Worm (Caenorhabditis elegans) whole organism, early embryonic: ENCODE results near the gene E02A10.3.

ENCODE experiments used
- B0310.2 ChIP-seq: sonication (generic microtip); optimal IDR thresholded peaks from 2 replicates; lab custom pipeline; 2016; ENCODE audit warnings: mild to moderate bottlenecking, missing genetic modification characterization, missing compliant biosample characterization
- F13C5.2 ChIP-seq: sonication (generic microtip); optimal IDR thresholded peaks from 2 replicates; lab custom pipeline; 2017; ENCODE audit warnings: mild to moderate bottlenecking, missing genetic modification characterization, inconsistent platforms, missing compliant biosample characterization
- aly-1 ChIP-seq: sonication (generic microtip); optimal IDR thresholded peaks from 2 replicates; lab custom pipeline; 2016; ENCODE audit warnings: missing genetic modification characterization, missing compliant biosample characterization
- ama-1 ChIP-seq: fragments of 150-350 bp; optimal IDR thresholded peaks from 2 replicates; lab custom pipeline; 2014
- ceh-13 ChIP-seq: fragments of 200-800 bp; sonication (Bioruptor generic); optimal IDR thresholded peaks from 2 replicates; lab custom pipeline; 2018; ENCODE audit warnings: mild to moderate bottlenecking, missing genetic modification characterization, missing compliant biosample characterization
- ceh-36 ChIP-seq: sonication (generic microtip); optimal IDR thresholded peaks from 2 replicates; lab custom pipeline; 2016; ENCODE audit warnings: missing genetic modification characterization, inconsistent platforms, missing compliant biosample characterization
- ets-7 ChIP-seq: sonication (generic microtip); optimal IDR thresholded peaks from 2 replicates; lab custom pipeline; 2016; ENCODE audit warnings: missing genotype, missing genetic modification characterization, missing compliant biosample characterization
- flt-1 ChIP-seq: fragments of 200-800 bp; sonication (Bioruptor generic); IDR thresholded peaks from 2 replicates; pipeline ENCODE4 v1.3.6; 2022; ENCODE audit warnings: missing genetic modification characterization, missing compliant biosample characterization
- hmbx-1 ChIP-seq: sonication (generic microtip); optimal IDR thresholded peaks from 2 replicates; lab custom pipeline; 2016; ENCODE audit warnings: mild to moderate bottlenecking, missing genetic modification characterization, missing compliant biosample characterization
- hmg-4 ChIP-seq: fragments of 200-800 bp; sonication (Bioruptor generic); optimal IDR thresholded peaks from 2 replicates; lab custom pipeline; 2018; ENCODE audit warnings: mild to moderate bottlenecking, missing genetic modification characterization, missing compliant biosample characterization
- hnd-1 ChIP-seq: sonication (generic microtip); optimal IDR thresholded peaks from 2 replicates; lab custom pipeline; 2016; ENCODE audit warnings: missing genetic modification characterization, missing compliant biosample characterization
- pes-1 ChIP-seq: fragments of 200-800 bp; sonication (Bioruptor generic); IDR thresholded peaks from 2 replicates; pipeline ENCODE4 v1.3.6; 2022; ENCODE audit warnings: missing genetic modification reagents, missing genetic modification characterization, missing compliant biosample characterization
- scrt-1 ChIP-seq: fragments of 200-800 bp; sonication (Bioruptor generic); IDR thresholded peaks from 2 replicates; pipeline ENCODE4 v1.3.6; 2022; ENCODE audit warnings: missing genetic modification characterization, missing compliant biosample characterization
- sea-1 ChIP-seq: fragments of 200-800 bp; sonication (Bioruptor generic); conservative IDR thresholded peaks from 2 replicates; pipeline ENCODE4 v1.3.6; 2022; ENCODE audit warnings: missing genetic modification characterization, missing compliant biosample characterization
- tbx-11 ChIP-seq: fragments of 200-800 bp; sonication (Bioruptor generic); IDR thresholded peaks from 2 replicates; pipeline ENCODE4 v1.3.6; 2022; ENCODE audit warnings: missing genetic modification characterization, missing compliant biosample characterization
- tbx-37 ChIP-seq: fragments of 200-800 bp; sonication (Bioruptor generic); conservative IDR thresholded peaks from 2 replicates; pipeline ENCODE4 v1.3.6; 2022; ENCODE audit warnings: missing genetic modification reagents, missing genetic modification characterization, missing compliant biosample characterization
- tra-4 ChIP-seq: sonication (generic microtip); optimal IDR thresholded peaks from 2 replicates; lab custom pipeline; 2017; ENCODE audit warnings: missing genetic modification characterization, missing compliant biosample characterization

Gene E02A10.3

ce11 chrV:12579299-12579698 is at the start of gene E02A10.3:
Gene E02A10.3 (plus strand): TSS chrV:12579599.
- TF ChIP-seq hmbx-1: no peak

- no peak for TF ChIP-seq F13C5.2 (tag; lab: Kevin White, UChicago)
These were observed 49.3 kb upstream of the E02A10.3 start for ce11 chrV:12530129-12530528.

ce11 chrV:12531084-12531483 is 48.3 kb upstream of the E02A10.3 start:
- TF ChIP-seq aly-1: no peak
- TF ChIP-seq sea-1: no peak
- TF ChIP-seq hnd-1: no peak
- TF ChIP-seq tbx-11: no peak
- TF ChIP-seq tra-4 (tag; lab: Kevin White, UChicago): no peak
- TF ChIP-seq pes-1: no peak
- TF ChIP-seq ama-1 (lab: Kevin White, UChicago): no peak
- no peak for TF ChIP-seq scrt-1 (GFP tag; lab: Robert Waterston, UW)
- TF ChIP-seq ceh-36: no peak
- TF ChIP-seq hmg-4: no peak
- TF ChIP-seq tbx-37 (GFP tag; lab: Robert Waterston, UW): no peak

ce11 chrV:12532369-12532768 is 47.0 kb upstream of the E02A10.3 start:
- TF ChIP-seq pes-1 (no peak), sea-1 (no peak), ceh-36 (no peak), B0310.2 (tag; lab: Kevin White, UChicago) (no peak)

- TF ChIP-seq tbx-11 (no peak), ceh-36 (no peak), tbx-37 (GFP tag; lab: Robert Waterston, UW) (no peak), ceh-13 (GFP tag; lab: Kevin White, UChicago) (no peak), pes-1 (no peak), flt-1 (GFP tag; lab: Robert Waterston, UW) (no peak), hmbx-1 (no peak), sea-1 (no peak), F13C5.2 (tag; lab: Kevin White, UChicago) (no peak), scrt-1 (GFP tag; lab: Robert Waterston, UW) (no peak), ama-1 (lab: Kevin White, UChicago) (no peak), ets-7 (tag; lab: Kevin White, UChicago) (no peak)
These were observed 45.7 kb upstream of the E02A10.3 start for ce11 chrV:12533635-12534150.

DNA sequence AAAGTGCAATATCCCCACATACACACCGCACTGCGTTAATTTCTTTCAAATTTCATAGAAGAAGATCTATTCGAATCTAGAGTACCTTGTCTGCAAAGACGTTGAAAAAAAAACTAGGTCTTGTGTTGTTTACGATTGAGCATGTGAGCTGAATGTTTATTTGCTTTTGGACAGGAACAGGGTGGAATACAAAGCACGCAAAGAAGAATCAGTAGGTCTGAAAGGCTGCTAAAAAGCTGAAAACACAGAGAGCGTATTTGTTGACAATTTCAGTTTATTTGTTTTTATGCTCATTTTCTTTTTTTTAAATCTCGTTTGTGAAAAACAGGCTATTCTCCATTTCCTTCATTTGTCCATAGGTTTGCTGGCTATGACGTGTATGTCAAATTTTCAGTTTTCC is 44.5 kb upstream of the E02A10.3 start:
- TF ChIP-seq B0310.2 (tag; lab: Kevin White, UChicago) (no peak), hmg-4 (no peak)

DNA sequence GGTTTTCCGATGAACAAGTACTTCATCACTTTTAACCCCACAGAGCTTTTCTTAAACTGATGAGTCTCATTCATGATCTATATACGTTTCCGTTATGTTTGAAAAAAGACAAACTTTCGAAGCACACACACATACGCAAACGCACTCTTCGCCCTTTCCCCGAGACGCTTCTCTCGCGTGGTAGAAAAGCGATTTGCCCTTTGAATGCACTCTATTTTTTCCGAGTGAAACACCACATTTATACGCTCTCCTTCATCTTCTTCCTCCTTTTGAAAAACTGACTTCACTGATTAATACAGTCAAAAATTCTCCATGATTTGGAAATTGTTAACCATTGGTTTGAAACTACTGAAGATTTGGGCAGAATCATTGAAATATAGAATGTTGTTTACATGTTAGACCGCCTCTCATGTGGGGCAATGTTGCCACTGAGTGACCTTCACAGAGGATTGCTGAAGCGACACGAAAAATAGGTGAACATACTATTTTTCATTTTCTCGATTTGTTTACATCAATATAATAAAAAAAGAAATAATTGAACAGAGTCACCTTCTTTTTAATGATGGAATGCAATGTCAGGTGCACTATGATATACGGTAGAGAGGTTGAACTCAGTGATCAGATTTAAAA is 42.9 kb upstream of the E02A10.3 start:
- TF ChIP-seq pes-1 (no peak), B0310.2 (tag; lab: Kevin White, UChicago) (no peak), F13C5.2 (tag; lab: Kevin White, UChicago) (no peak), tbx-37 (GFP tag; lab: Robert Waterston, UW) (no peak), ama-1 (lab: Kevin White, UChicago) (no peak), hnd-1 (no peak), scrt-1 (GFP tag; lab: Robert Waterston, UW) (no peak), flt-1 (GFP tag; lab: Robert Waterston, UW) (no peak)

ce11 chrV:12537505-12537904 is 41.9 kb upstream of the E02A10.3 start:
- no peak for TF ChIP-seq F13C5.2 (tag; lab: Kevin White, UChicago)
- TF ChIP-seq hmg-4: no peak
- no peak for TF ChIP-seq flt-1 (GFP tag; lab: Robert Waterston, UW)

DNA sequence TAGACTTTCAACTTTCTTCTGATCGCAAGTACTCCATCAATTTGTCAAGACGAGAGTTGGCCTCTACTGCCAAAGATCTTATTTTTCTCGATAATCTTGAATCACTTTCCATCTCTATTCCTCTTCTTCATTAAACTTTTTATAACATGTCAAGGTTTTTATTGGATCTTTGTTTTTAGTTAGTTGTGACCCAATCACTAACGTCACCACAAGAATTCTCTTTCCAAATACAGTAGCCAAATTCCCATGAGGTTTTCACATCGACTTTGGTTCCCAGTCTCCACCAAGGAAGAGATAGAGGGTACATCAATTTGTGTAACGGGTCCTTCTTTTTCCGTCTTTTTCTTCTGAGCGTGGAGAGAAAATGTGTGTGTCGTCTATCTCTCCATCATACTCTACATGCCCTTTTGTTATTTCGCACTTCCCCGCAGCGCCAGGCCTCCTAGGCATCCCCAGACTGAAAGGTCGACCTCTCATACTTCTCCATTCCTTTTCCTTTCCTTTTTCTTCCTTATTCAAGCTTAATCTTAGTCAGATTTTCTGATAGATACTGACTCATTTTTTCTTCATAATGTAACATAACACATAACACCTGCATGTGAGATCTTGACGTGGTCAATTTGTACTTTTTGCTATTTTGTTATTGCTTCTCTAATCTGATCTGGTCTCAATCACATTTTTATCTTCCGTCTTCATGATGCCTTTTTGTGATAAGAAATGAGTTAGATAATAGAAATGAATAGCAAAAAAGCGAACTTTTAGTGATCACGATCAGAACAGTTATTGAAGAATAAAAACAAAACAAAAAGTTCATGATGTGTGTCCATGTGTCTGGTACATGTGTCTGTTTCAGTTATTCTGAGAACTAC is 40.2 kb upstream of the E02A10.3 start:
- TF ChIP-seq aly-1 (no peak), tra-4 (tag; lab: Kevin White, UChicago) (no peak), F13C5.2 (tag; lab: Kevin White, UChicago) (no peak), hmg-4 (no peak), ama-1 (lab: Kevin White, UChicago) (no peak), sea-1 (no peak), ets-7 (tag; lab: Kevin White, UChicago) (no peak), ceh-13 (GFP tag; lab: Kevin White, UChicago) (no peak), scrt-1 (GFP tag; lab: Robert Waterston, UW) (no peak), B0310.2 (tag; lab: Kevin White, UChicago) (no peak), ceh-36 (no peak), hnd-1 (no peak), pes-1 (no peak), tbx-37 (GFP tag; lab: Robert Waterston, UW) (no peak), tbx-11 (no peak), hmbx-1 (no peak), flt-1 (GFP tag; lab: Robert Waterston, UW) (no peak)
